Worm (Caenorhabditis elegans) whole organism, mixed stage, embryonic: Measurements from ENCODE around the gene R08B4.3.

ENCODE experiments used
- M03D4.4 ChIP-seq: sonication (generic microtip); optimal IDR thresholded peaks from 2 replicates; lab custom pipeline; 2017; ENCODE audit warnings: mild to moderate bottlenecking, missing genetic modification characterization, missing compliant biosample characterization
- blmp-1 ChIP-seq: fragments of 150-350 bp; optimal IDR thresholded peaks from 2 replicates; lab custom pipeline; 2014; ENCODE audit warnings: missing biosample characterization, missing genetic modification characterization
- ceh-43 ChIP-seq: fragments of 200-800 bp; sonication (Bioruptor generic); optimal IDR thresholded peaks from 2 replicates; lab custom pipeline; 2018; ENCODE audit warnings: mild to moderate bottlenecking, missing genetic modification characterization, moderate library complexity, missing compliant biosample characterization
- ceh-83 ChIP-seq: fragments of 200-800 bp; sonication (Bioruptor generic); optimal IDR thresholded peaks from 2 replicates; lab custom pipeline; 2018; ENCODE audit warnings: mild to moderate bottlenecking, missing genetic modification characterization, missing compliant biosample characterization
- cnd-1 ChIP-seq: fragments of 200-800 bp; sonication (Bioruptor generic); optimal IDR thresholded peaks from 2 replicates; lab custom pipeline; 2018; ENCODE audit warnings: mild to moderate bottlenecking, missing genetic modification characterization, missing compliant biosample characterization
- drap-1 ChIP-seq: fragments of 200-800 bp; sonication (Bioruptor generic); optimal IDR thresholded peaks from 3 replicates; lab custom pipeline; 2018; ENCODE audit warnings: mild to moderate bottlenecking, missing genetic modification characterization, missing compliant biosample characterization
- elt-1 ChIP-seq: sonication (generic microtip); optimal IDR thresholded peaks from 2 replicates; lab custom pipeline; 2017; ENCODE audit warnings: missing genetic modification characterization, mild to moderate bottlenecking, missing compliant biosample characterization, antibody characterized with exemption, moderate library complexity, borderline replicate concordance; ENCODE audit not compliant: insufficient read depth
- elt-3 ChIP-seq: fragments of 150-350 bp; optimal IDR thresholded peaks from 2 replicates; lab custom pipeline; 2014; ENCODE audit warnings: missing biosample characterization, missing genetic modification characterization
- flh-1 ChIP-seq: fragments of 200-800 bp; sonication (Bioruptor generic); optimal IDR thresholded peaks from 2 replicates; lab custom pipeline; 2018; ENCODE audit warnings: mild to moderate bottlenecking, missing genetic modification characterization, moderate library complexity, missing compliant biosample characterization
- ham-2 ChIP-seq: fragments of 200-800 bp; sonication (Bioruptor generic); optimal IDR thresholded peaks from 2 replicates; lab custom pipeline; 2018; ENCODE audit warnings: mild to moderate bottlenecking, missing genetic modification characterization, missing compliant biosample characterization
- lin-13 ChIP-seq: fragments of 150-350 bp; optimal IDR thresholded peaks from 2 replicates; lab custom pipeline; 2014; ENCODE audit warnings: missing biosample characterization, missing genetic modification characterization
- lin-32 ChIP-seq: fragments of 200-800 bp; sonication (Bioruptor generic); optimal IDR thresholded peaks from 2 replicates; lab custom pipeline; 2018; ENCODE audit warnings: mild to moderate bottlenecking, missing genetic modification characterization, missing compliant biosample characterization
- mab-5 ChIP-seq: fragments of 150-350 bp; optimal IDR thresholded peaks from 2 replicates; lab custom pipeline; 2014; ENCODE audit warnings: missing biosample characterization, missing genetic modification characterization
- mep-1 ChIP-seq: fragments of 150-350 bp; optimal IDR thresholded peaks from 2 replicates; lab custom pipeline; 2017; ENCODE audit warnings: missing biosample characterization, missing genetic modification reagents, missing genetic modification characterization, inconsistent platforms
- mls-2 ChIP-seq: sonication (generic microtip); optimal IDR thresholded peaks from 2 replicates; lab custom pipeline; 2016; ENCODE audit warnings: mild to moderate bottlenecking, missing genetic modification characterization, moderate library complexity, missing compliant biosample characterization
- nhr-12 ChIP-seq: fragments of 150-350 bp; optimal IDR thresholded peaks from 2 replicates; lab custom pipeline; 2014; ENCODE audit warnings: missing biosample characterization, missing genetic modification characterization
- nhr-2 ChIP-seq: fragments of 150-350 bp; optimal IDR thresholded peaks from 2 replicates; lab custom pipeline; 2014; ENCODE audit warnings: missing biosample characterization, missing genetic modification characterization
- nhr-237 ChIP-seq: fragments of 150-350 bp; optimal IDR thresholded peaks from 2 replicates; lab custom pipeline; 2014; ENCODE audit warnings: missing biosample characterization, missing genetic modification characterization
- nhr-28 ChIP-seq: fragments of 150-350 bp; optimal IDR thresholded peaks from 2 replicates; lab custom pipeline; 2014; ENCODE audit warnings: missing biosample characterization, missing genetic modification characterization
- nhr-76 ChIP-seq: sonication (generic microtip); optimal IDR thresholded peaks from 2 replicates; lab custom pipeline; 2017; ENCODE audit warnings: missing biosample characterization, missing genetic modification characterization
- pha-4 ChIP-seq: fragments of 150-350 bp; optimal IDR thresholded peaks from 2 replicates; lab custom pipeline; 2018; ENCODE audit warnings: missing biosample characterization, missing genetic modification reagents, missing genetic modification characterization
- sem-2 ChIP-seq: fragments of 200-800 bp; sonication (Bioruptor generic); optimal IDR thresholded peaks from 2 replicates; lab custom pipeline; 2018; ENCODE audit warnings: mild to moderate bottlenecking, missing genetic modification characterization, missing compliant biosample characterization
- sptf-1 ChIP-seq: sonication (generic microtip); optimal IDR thresholded peaks from 2 replicates; lab custom pipeline; 2017; ENCODE audit warnings: mild to moderate bottlenecking, missing genetic modification characterization, moderate library complexity, missing compliant biosample characterization
- tbx-8 ChIP-seq: fragments of 200-800 bp; sonication (Bioruptor generic); optimal IDR thresholded peaks from 2 replicates; lab custom pipeline; 2018; ENCODE audit warnings: mild to moderate bottlenecking, missing genetic modification characterization, moderate library complexity, missing compliant biosample characterization
- unc-120 ChIP-seq: sonication (generic microtip); optimal IDR thresholded peaks from 2 replicates; lab custom pipeline; 2017; ENCODE audit warnings: missing genetic modification characterization, missing compliant biosample characterization; ENCODE audit not compliant: poor library complexity, severe bottlenecking
- unc-39 ChIP-seq: fragments of 150-350 bp; optimal IDR thresholded peaks from 2 replicates; lab custom pipeline; 2014; ENCODE audit warnings: missing biosample characterization, missing genetic modification characterization
- unc-62 ChIP-seq: fragments of 150-350 bp; optimal IDR thresholded peaks from 2 replicates; lab custom pipeline; 2014; ENCODE audit warnings: missing biosample characterization, missing genetic modification reagents, missing genetic modification characterization
- zip-8 ChIP-seq: fragments of 150-350 bp; optimal IDR thresholded peaks from 2 replicates; lab custom pipeline; 2014; ENCODE audit warnings: missing biosample characterization, missing genetic modification characterization
- ztf-11 ChIP-seq: fragments of 150-350 bp; optimal IDR thresholded peaks from 2 replicates; lab custom pipeline; 2014; ENCODE audit warnings: missing biosample characterization, missing genetic modification characterization

R08B4.3 gene

ce11 chrX:11120808-11121207 lies at the start of gene R08B4.3:
R08B4.3 (minus strand) TSS chrX:11121005.
- TF ChIP-seq ham-2 (GFP tag; lab: Kevin White, UChicago) (no peak), mep-1 (no peak), unc-120 (no peak), sptf-1 (no peak)

- TF ChIP-seq zip-8 (tag; lab: Kevin White, UChicago) (no peak), unc-120 (no peak), nhr-28 (no peak), cnd-1 (tag; lab: Kevin White, UChicago) (no peak), M03D4.4 (tag; lab: Kevin White, UChicago) (no peak), ceh-83 (GFP tag; lab: Kevin White, UChicago) (no peak), mab-5 (tag; lab: Kevin White, UChicago) (no peak), nhr-2 (tag; lab: Kevin White, UChicago) (no peak), sem-2 (GFP tag; lab: Kevin White, UChicago) (no peak)
Observed at ce11 chrX:11162778-11163584, 42.2 kb upstream of the R08B4.3 start.

- no peak for TF ChIP-seq nhr-237 (tag; lab: Kevin White, UChicago)
- TF ChIP-seq nhr-12: no peak
- TF ChIP-seq pha-4 (tag; lab: Kevin White, UChicago): no peak
- no peak for TF ChIP-seq lin-32
Observed at ce11 chrX:11160537-11160936, 39.7 kb upstream of the R08B4.3 start, which contains the start of gene C05C9.1. C05C9.1 (plus strand) TSS chrX:11160837.

ce11 chrX:11152720-11153119 lies 31.9 kb upstream of the R08B4.3 start, which contains the start of the genes C05C9.3 and C05C9.2:
C05C9.3 (minus strand) TSS chrX:11152820.
C05C9.2 (plus strand) TSS chrX:11153065.
- TF ChIP-seq ceh-43 (GFP tag; lab: Kevin White, UChicago) (no peak), unc-62 (GFP tag; lab: Kevin White, UChicago) (no peak), nhr-2 (tag; lab: Kevin White, UChicago) (no peak), pha-4 (tag; lab: Kevin White, UChicago) (no peak)
- TF ChIP-seq, all 35 proteins: peak for 0

- TF ChIP-seq elt-1 (no peak), mep-1 (no peak), lin-13 (tag; lab: Kevin White, UChicago) (no peak), sptf-1 (no peak), M03D4.4 (tag; lab: Kevin White, UChicago) (no peak), elt-3 (no peak)
Observed at ce11 chrX:11151494-11151893, 30.7 kb upstream of the R08B4.3 start.

ce11 chrX:11137632-11138031 lies 16.8 kb upstream of the R08B4.3 start:
- TF ChIP-seq drap-1 (GFP tag; lab: Kevin White, UChicago) (no peak), elt-1 (peak; percentile 15)
- TF ChIP-seq, all 35 proteins: peak for 1

ce11 chrX:11136988-11137387 lies 16.2 kb upstream of the R08B4.3 start:
- TF ChIP-seq tbx-8: no peak
- no peak for TF ChIP-seq elt-3
- no peak for TF ChIP-seq nhr-76 (tag; lab: Kevin White, UChicago)
- no peak for TF ChIP-seq lin-32
- TF ChIP-seq pha-4 (tag; lab: Kevin White, UChicago): no peak
- TF ChIP-seq elt-1: no peak
- TF ChIP-seq blmp-1 (tag; lab: Kevin White, UChicago): no peak
- TF ChIP-seq nhr-237 (tag; lab: Kevin White, UChicago): no peak
- TF ChIP-seq mls-2 (tag; lab: Kevin White, UChicago): no peak
- no peak for TF ChIP-seq flh-1 (GFP tag; lab: Kevin White, UChicago)
- TF ChIP-seq lin-13 (tag; lab: Kevin White, UChicago): no peak
- no peak for TF ChIP-seq ham-2 (GFP tag; lab: Kevin White, UChicago)
- no peak for TF ChIP-seq unc-120
- no peak for TF ChIP-seq unc-39
- TF ChIP-seq sem-2 (GFP tag; lab: Kevin White, UChicago): no peak
- TF ChIP-seq cnd-1 (tag; lab: Kevin White, UChicago): no peak
- TF ChIP-seq ztf-11 (tag; lab: Kevin White, UChicago): no peak
- TF ChIP-seq drap-1 (GFP tag; lab: Kevin White, UChicago): no peak
